Fruit fly (Drosophila melanogaster) Kc167 (cell line): Measurements from ENCODE around the gene cbt.

Source experiments
- Myc ChIP-seq: fragments of >200 bp; optimal IDR thresholded peaks from 2 replicates; lab custom pipeline; 2017; ENCODE audit warnings: missing external identifiers
- ttk ChIP-seq: sonication (Bioruptor generic); optimal IDR thresholded peaks from 2 replicates; lab custom pipeline; 2017; ENCODE audit warnings: missing external identifiers

DNA sequence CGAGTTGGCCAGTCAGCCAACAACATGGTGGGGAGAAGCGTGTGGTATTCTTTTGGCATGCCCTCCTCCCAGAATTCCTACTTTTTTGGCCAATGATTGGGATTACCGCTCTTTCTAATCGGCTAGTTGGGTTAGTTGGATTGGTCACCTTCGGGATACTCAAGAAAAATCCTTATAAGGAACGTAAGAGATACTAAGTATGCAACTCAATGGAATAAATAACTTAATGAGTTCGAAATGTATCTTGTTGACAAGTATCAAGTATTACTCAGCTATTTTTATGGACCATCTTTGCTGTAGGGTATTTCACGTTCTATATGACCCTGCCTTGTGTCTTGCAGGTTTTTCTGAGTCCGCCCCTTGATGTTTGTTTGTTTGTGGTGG, 47.4 kb upstream of the cbt start:
- no peak for TF ChIP-seq ttk (lab: Kevin White, UChicago)
- TF ChIP-seq Myc (lab: Kevin White, UChicago) = no peak
